Worm (Caenorhabditis elegans) whole organism, L1 larva: ENCODE results near the gene strd-1.

Experiments used
- F16B12.6 ChIP-seq: fragments of 150-350 bp; optimal IDR thresholded peaks from 2 replicates; lab custom pipeline; 2014; ENCODE audit warnings: missing biosample characterization, missing genetic modification characterization
- aly-2 ChIP-seq: fragments of 150-350 bp; optimal IDR thresholded peaks from 2 replicates; lab custom pipeline; 2014; ENCODE audit warnings: missing biosample characterization, missing genetic modification characterization
- ets-5 ChIP-seq: fragments of 200-800 bp; sonication (Bioruptor generic); IDR thresholded peaks from 2 replicates; pipeline ENCODE4 v1.3.6; 2022; ENCODE audit warnings: missing genetic modification characterization, missing compliant biosample characterization
- lin-13 ChIP-seq: fragments of 150-350 bp; optimal IDR thresholded peaks from 2 replicates; lab custom pipeline; 2014; ENCODE audit warnings: missing biosample characterization, missing genetic modification reagents, missing genetic modification characterization
- mab-9 ChIP-seq: fragments of 200-800 bp; sonication (Bioruptor generic); IDR thresholded peaks from 2 replicates; pipeline ENCODE4 v1.3.6; 2022; ENCODE audit warnings: missing genetic modification reagents, missing genetic modification characterization, missing compliant biosample characterization
- nhr-12 ChIP-seq: sonication (generic microtip); optimal IDR thresholded peaks from 2 replicates; lab custom pipeline; 2017; ENCODE audit warnings: missing biosample characterization, missing genetic modification characterization
- nhr-76 ChIP-seq: sonication (generic microtip); optimal IDR thresholded peaks from 2 replicates; lab custom pipeline; 2017; ENCODE audit warnings: missing biosample characterization, missing genetic modification characterization
- nhr-77 ChIP-seq: fragments of 150-350 bp; optimal IDR thresholded peaks from 2 replicates; lab custom pipeline; 2014; ENCODE audit warnings: missing biosample characterization, missing genetic modification characterization
- rnt-1 ChIP-seq: sonication (generic microtip); optimal IDR thresholded peaks from 2 replicates; lab custom pipeline; 2016; ENCODE audit warnings: mild to moderate bottlenecking, missing genetic modification characterization, moderate library complexity, missing compliant biosample characterization
- vab-15 ChIP-seq: sonication (generic microtip); optimal IDR thresholded peaks from 2 replicates; lab custom pipeline; 2017; ENCODE audit warnings: missing genotype, mild to moderate bottlenecking, missing genetic modification characterization, missing compliant biosample characterization

DNA sequence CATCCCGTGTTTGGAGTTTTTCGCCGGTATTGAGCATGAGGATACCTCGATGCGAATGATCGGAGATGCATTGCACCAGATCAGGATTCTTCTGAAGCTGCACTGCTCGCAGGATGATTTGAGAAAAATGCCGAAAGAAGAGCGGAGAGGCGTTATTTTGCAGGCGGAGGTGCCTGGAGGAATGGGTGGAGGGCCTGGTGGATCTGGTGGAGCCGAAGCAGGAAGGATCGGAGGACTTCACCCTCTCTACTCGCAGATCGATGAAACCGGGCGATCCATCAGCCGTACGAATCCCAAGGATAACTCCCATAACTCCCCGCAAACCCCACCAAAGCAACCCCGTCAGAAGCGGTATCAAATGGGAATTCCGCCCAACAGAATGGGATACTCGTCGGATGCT, 8.1 kb upstream of the strd-1 start:
- TF ChIP-seq lin-13 (no peak), rnt-1 (tag; lab: Kevin White, UChicago) (no peak), vab-15 (tag; lab: Kevin White, UChicago) (no peak), F16B12.6 (tag; lab: Kevin White, UChicago) (no peak), ets-5 (no peak), mab-9 (GFP tag; lab: Robert Waterston, UW) (no peak), nhr-76 (tag; lab: Kevin White, UChicago) (no peak), aly-2 (tag; lab: Kevin White, UChicago) (no peak), nhr-77 (tag; lab: Kevin White, UChicago) (no peak), nhr-12 (tag; lab: Kevin White, UChicago) (no peak)
